Fruit fly (Drosophila melanogaster) whole organism, embryonic: Measurements from ENCODE around the gene CG14657.

Source experiments
- B-H1 ChIP-seq: fragments of 200-800 bp; sonication (Bioruptor generic); IDR thresholded peaks from 3 replicates; pipeline ENCODE4 v1.3.6; 2022; ENCODE audit warnings: missing biosample characterization, missing genetic modification characterization
- CG10321 ChIP-seq: fragments of 200-800 bp; sonication (Bioruptor generic); IDR thresholded peaks from 2 replicates; pipeline ENCODE4 v1.3.6; 2022; ENCODE audit warnings: missing biosample characterization, missing genetic modification characterization
- CG12942 ChIP-seq: fragments of 200-800 bp; sonication (Bioruptor generic); optimal IDR thresholded peaks from 3 replicates; lab custom pipeline; 2016; ENCODE audit warnings: missing biosample characterization, missing genetic modification characterization
- CG14860 ChIP-seq: fragments of 200-800 bp; sonication (Bioruptor generic); IDR thresholded peaks from 3 replicates; pipeline ENCODE4 v1.3.6; 2022; ENCODE audit warnings: missing biosample characterization, missing genetic modification characterization; ENCODE audit not compliant: partially characterized antibody
- CG15479 ChIP-seq: fragments of 200-800 bp; sonication (Bioruptor generic); optimal IDR thresholded peaks from 3 replicates; lab custom pipeline; 2019; ENCODE audit warnings: missing biosample characterization, mild to moderate bottlenecking, missing genetic modification characterization, moderate library complexity
- CG16813 ChIP-seq: fragments of 200-800 bp; sonication (Bioruptor generic); IDR thresholded peaks from 3 replicates; pipeline ENCODE4 v1.3.6; 2022; ENCODE audit warnings: missing biosample characterization, missing genetic modification characterization; ENCODE audit not compliant: partially characterized antibody
- CG17385 ChIP-seq: fragments of 200-800 bp; sonication (Bioruptor generic); optimal IDR thresholded peaks from 3 replicates; lab custom pipeline; 2018; ENCODE audit warnings: missing biosample characterization, mild to moderate bottlenecking, missing genetic modification characterization
- CG2199 ChIP-seq: fragments of 200-800 bp; sonication (Bioruptor generic); IDR thresholded peaks from 3 replicates; pipeline ENCODE4 v1.3.6; 2022; ENCODE audit warnings: missing biosample characterization, missing genetic modification characterization
- CG31224 ChIP-seq: fragments of 200-800 bp; sonication (Bioruptor generic); IDR thresholded peaks from 2 replicates; pipeline ENCODE4 v1.3.6; 2022; ENCODE audit warnings: missing biosample characterization, missing genetic modification characterization
- CG33213 ChIP-seq: fragments of 200-800 bp; sonication (Bioruptor generic); optimal IDR thresholded peaks from 3 replicates; lab custom pipeline; 2016; ENCODE audit warnings: missing biosample characterization, missing genetic modification characterization
- CG3995 ChIP-seq: fragments of 200-800 bp; sonication (Bioruptor generic); optimal IDR thresholded peaks from 3 replicates; lab custom pipeline; 2016; ENCODE audit warnings: missing biosample characterization, missing genetic modification characterization
- CG4360 ChIP-seq: fragments of 200-800 bp; sonication (Bioruptor generic); IDR thresholded peaks from 2 replicates; pipeline ENCODE4 v1.3.6; 2022; ENCODE audit warnings: missing biosample characterization, missing genetic modification characterization
- CG4617 ChIP-seq: fragments of 200-800 bp; sonication (Bioruptor generic); optimal IDR thresholded peaks from 3 replicates; lab custom pipeline; 2016; ENCODE audit warnings: missing biosample characterization, missing genetic modification characterization, borderline replicate concordance
- CG8478 ChIP-seq: fragments of >200 bp; optimal IDR thresholded peaks from 2 replicates; lab custom pipeline; 2018
- CoRest ChIP-seq: fragments of 200-800 bp; sonication (Bioruptor generic); optimal IDR thresholded peaks from 3 replicates; lab custom pipeline; 2018; ENCODE audit warnings: missing biosample characterization, mild to moderate bottlenecking, missing genetic modification characterization, moderate library complexity
- D ChIP-seq, 2 experiments: fragments of 200-800 bp in 1 of 2; fragments of >200 bp in 1 of 2; sonication (Bioruptor generic) in 1 of 2; optimal IDR thresholded peaks; 2 replicates in 1 of 2; 3 replicates in 1 of 2; lab custom pipeline; 2017; ENCODE audit warnings: mild to moderate bottlenecking in 1 of 2, missing biosample characterization in 1 of 2, missing genetic modification characterization in 1 of 2, missing genetic modification reagents in 1 of 2
- HLH4C ChIP-seq: fragments of 200-800 bp; sonication (Bioruptor generic); IDR thresholded peaks from 3 replicates; pipeline ENCODE4 v1.3.6; 2022; ENCODE audit warnings: missing biosample characterization, missing genetic modification characterization; ENCODE audit not compliant: partially characterized antibody
- HmgD ChIP-seq: fragments of 200-800 bp; sonication (Bioruptor generic); optimal IDR thresholded peaks from 3 replicates; lab custom pipeline; 2016; ENCODE audit warnings: missing biosample characterization, missing genetic modification characterization
- Jarid2 ChIP-seq: fragments of 200-800 bp; sonication (Bioruptor generic); optimal IDR thresholded peaks from 3 replicates; lab custom pipeline; 2017; ENCODE audit warnings: mild to moderate bottlenecking, missing biosample characterization, missing genetic modification reagents, missing genetic modification characterization
- Med ChIP-seq: fragments of 200-800 bp; sonication (Bioruptor generic); peaks from one replicate; lab custom pipeline; 2016; ENCODE audit warnings: missing biosample characterization, missing genetic modification characterization, mild to moderate bottlenecking, inconsistent platforms, moderate library complexity
- Nf-YA ChIP-seq: fragments of 200-800 bp; sonication (Bioruptor generic); IDR thresholded peaks from 2 replicates; pipeline ENCODE4 v1.3.6; 2022; ENCODE audit warnings: missing biosample characterization, missing genetic modification characterization
- Nf-YC ChIP-seq: fragments of 200-800 bp; optimal IDR thresholded peaks from 3 replicates; lab custom pipeline; 2019; ENCODE audit warnings: missing biosample characterization, mild to moderate bottlenecking, missing genetic modification characterization, moderate library complexity
- Opbp ChIP-seq: fragments of 200-800 bp; sonication (Bioruptor generic); IDR thresholded peaks from 3 replicates; pipeline ENCODE4 v1.3.6; 2022; ENCODE audit warnings: missing biosample characterization, missing genetic modification characterization; ENCODE audit not compliant: partially characterized antibody
- abd-A ChIP-seq: fragments of 200-800 bp; sonication (Bioruptor generic); optimal IDR thresholded peaks from 3 replicates; lab custom pipeline; 2019; ENCODE audit warnings: missing biosample characterization, mild to moderate bottlenecking, missing genetic modification characterization, moderate library complexity
- amos ChIP-seq: fragments of 200-800 bp; sonication (Bioruptor generic); IDR thresholded peaks from 2 replicates; pipeline ENCODE4 v1.3.6; 2022; ENCODE audit warnings: missing biosample characterization, missing genetic modification characterization; ENCODE audit not compliant: partially characterized antibody
- cad ChIP-seq: fragments of >200 bp; optimal IDR thresholded peaks from 2 replicates; lab custom pipeline; 2017; ENCODE audit warnings: missing biosample characterization, missing genetic modification characterization
- cg ChIP-seq: fragments of 200-800 bp; sonication (Bioruptor generic); optimal IDR thresholded peaks from 3 replicates; lab custom pipeline; 2019; ENCODE audit warnings: missing biosample characterization, mild to moderate bottlenecking, missing genetic modification characterization, moderate library complexity
- chinmo ChIP-seq: fragments of 200-800 bp; sonication (Bioruptor generic); IDR thresholded peaks from 4 replicates; pipeline ENCODE4 v1.3.6; 2022; ENCODE audit warnings: missing biosample characterization, missing genetic modification characterization; ENCODE audit not compliant: partially characterized antibody
- chm ChIP-seq: fragments of 200-800 bp; sonication (Bioruptor generic); IDR thresholded peaks from 2 replicates; pipeline ENCODE4 v1.3.6; 2022; ENCODE audit warnings: missing biosample characterization, missing genetic modification characterization
- crol ChIP-seq: fragments of 200-800 bp; sonication (Bioruptor generic); IDR thresholded peaks from 2 replicates; pipeline ENCODE4 v1.3.6; 2022; ENCODE audit warnings: missing biosample characterization, missing genetic modification characterization
- ewg ChIP-seq: fragments of 200-800 bp; sonication (Bioruptor generic); optimal IDR thresholded peaks from 3 replicates; lab custom pipeline; 2017; ENCODE audit warnings: mild to moderate bottlenecking, missing biosample characterization, missing genetic modification reagents, missing genetic modification characterization
- gcm ChIP-seq: fragments of 200-800 bp; sonication (Bioruptor generic); optimal IDR thresholded peaks from 2 replicates; lab custom pipeline; 2019; ENCODE audit warnings: missing biosample characterization, mild to moderate bottlenecking, missing genetic modification characterization, moderate library complexity
- gsb-n ChIP-seq: fragments of 200-800 bp; sonication (Bioruptor generic); optimal IDR thresholded peaks from 3 replicates; lab custom pipeline; 2018; ENCODE audit warnings: missing biosample characterization, mild to moderate bottlenecking, missing genetic modification characterization
- lov ChIP-seq, 2 experiments: fragments of 200-800 bp in 1 of 2; fragments of >200 bp in 1 of 2; sonication (Bioruptor generic) in 1 of 2; IDR thresholded peaks in 1 of 2; optimal IDR thresholded peaks in 1 of 2; 2 replicates in 1 of 2; 3 replicates in 1 of 2; pipeline versions ENCODE4 v1.3.6 to Lab custom; 2017 to 2022; ENCODE audit warnings: missing biosample characterization in 1 of 2, missing genetic modification characterization in 1 of 2
- nerfin-1 ChIP-seq: fragments of 200-800 bp; sonication (Bioruptor generic); optimal IDR thresholded peaks from 3 replicates; lab custom pipeline; 2019; ENCODE audit warnings: missing biosample characterization, mild to moderate bottlenecking, missing genetic modification characterization, moderate library complexity
- oc ChIP-seq: fragments of 200-800 bp; sonication (Bioruptor generic); optimal IDR thresholded peaks from 2 replicates; lab custom pipeline; 2018; ENCODE audit warnings: missing biosample characterization, mild to moderate bottlenecking, missing genetic modification characterization, moderate library complexity
- phol ChIP-seq: fragments of 200-800 bp; sonication (Bioruptor generic); optimal IDR thresholded peaks from 3 replicates; lab custom pipeline; 2018; ENCODE audit warnings: missing biosample characterization, mild to moderate bottlenecking, missing genetic modification characterization, moderate library complexity
- sd ChIP-seq: fragments of 200-800 bp; sonication (Bioruptor generic); optimal IDR thresholded peaks from 3 replicates; lab custom pipeline; 2018; ENCODE audit warnings: missing biosample characterization, mild to moderate bottlenecking, missing genetic modification characterization, moderate library complexity
- sna ChIP-seq: fragments of 200-800 bp; sonication (Bioruptor generic); IDR thresholded peaks from 2 replicates; pipeline ENCODE4 v1.3.6; 2022; ENCODE audit warnings: missing biosample characterization, missing genetic modification characterization; ENCODE audit not compliant: partially characterized antibody
- sug ChIP-seq: fragments of 200-800 bp; optimal IDR thresholded peaks from 2 replicates; lab custom pipeline; 2019; ENCODE audit warnings: missing biosample characterization, mild to moderate bottlenecking, missing genetic modification characterization, moderate library complexity
- z ChIP-seq: fragments of 200-800 bp; sonication (Bioruptor generic); IDR thresholded peaks from 3 replicates; pipeline ENCODE4 v1.3.6; 2022; ENCODE audit warnings: missing biosample characterization, missing genetic modification characterization
- zen2 ChIP-seq: fragments of 200-800 bp; sonication (Bioruptor generic); IDR thresholded peaks from 3 replicates; pipeline ENCODE4 v1.3.6; 2022; ENCODE audit warnings: missing biosample characterization, missing genetic modification characterization; ENCODE audit not compliant: partially characterized antibody

Gene CG14657

DNA sequence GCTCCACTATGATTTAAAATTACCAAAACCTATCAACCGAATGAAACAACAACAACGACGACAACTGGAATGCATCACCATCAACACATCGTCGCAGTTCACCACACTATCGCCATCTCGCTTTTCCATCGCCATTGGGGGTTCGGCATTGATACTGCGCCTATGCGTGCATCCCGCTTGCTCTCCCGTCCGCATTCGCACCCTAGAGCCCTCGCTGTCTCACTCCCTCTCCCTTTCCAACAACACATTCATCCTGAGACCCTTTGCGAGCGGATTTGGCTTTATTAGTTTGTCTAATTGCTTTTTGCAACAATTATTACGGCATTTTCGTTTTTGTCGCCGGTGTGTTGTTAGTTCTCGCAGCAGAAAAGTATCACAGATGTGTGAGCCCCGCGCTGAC is 14.1 kb upstream of the CG14657 start (continued):
- peak; percentile 34 for TF ChIP-seq nerfin-1 (tag; lab: Kevin White, UChicago)
- peak; percentile 35; the same call in 1 of the 3 replicates for TF ChIP-seq zen2
- peak; percentile 90 for TF ChIP-seq D (optimal IDR thresholded peaks at IDR 0.05; lab: Kevin White, UChicago)
- TF ChIP-seq D (GFP tag; optimal IDR thresholded peaks at IDR 0.05; lab: Kevin White, UChicago): no peak
- 0 out of 2 replicates have a peak, but pooled peaks have one; percentile 48 for TF ChIP-seq chm (GFP tag; lab: Robert Waterston, UW)
- peak; percentile 64 for TF ChIP-seq oc (tag; lab: Kevin White, UChicago)
- 0 out of 2 replicates have a peak, but pooled peaks have one; percentile 8 for TF ChIP-seq amos (GFP tag; lab: Robert Waterston, UW)
- no peak for TF ChIP-seq lov (optimal IDR thresholded peaks at IDR 0.05; lab: Kevin White, UChicago)
- TF ChIP-seq lov (GFP tag; IDR thresholded peaks at IDR 0.05; lab: Robert Waterston, UW): peak; percentile 21; the same call in 1 of the 3 replicates
- peak; percentile 77 for TF ChIP-seq sd (tag; lab: Kevin White, UChicago)
- no peak for TF ChIP-seq CG31224
- TF ChIP-seq B-H1 (GFP tag; lab: Robert Waterston, UW): no peak
- peak; percentile 41 for TF ChIP-seq abd-A (tag; lab: Kevin White, UChicago)
- peak; percentile 87; the same call in 2 of the 4 replicates for TF ChIP-seq chinmo (GFP tag; lab: Robert Waterston, UW)
- peak; percentile 97 for TF ChIP-seq Nf-YA
- 0 out of 3 replicates have a peak, but pooled peaks have one; percentile 28 for TF ChIP-seq HLH4C (GFP tag; lab: Robert Waterston, UW)
- TF ChIP-seq phol (tag; lab: Kevin White, UChicago): peak; percentile 54
- no peak for TF ChIP-seq CG3995 (GFP tag; lab: Kevin White, UChicago)
- TF ChIP-seq gsb-n (tag; lab: Kevin White, UChicago): peak; percentile 16
- TF ChIP-seq cg: peak; percentile 38
- TF ChIP-seq Med (GFP tag; lab: Kevin White, UChicago): peak; percentile 55
- peak; percentile 71 for TF ChIP-seq Opbp (GFP tag; lab: Robert Waterston, UW)
- TF ChIP-seq CG10321 (GFP tag; lab: Robert Waterston, UW): peak; percentile 99
- peak; percentile 86 for TF ChIP-seq sug (tag; lab: Kevin White, UChicago)
- peak; percentile 99 for TF ChIP-seq Nf-YC
- TF ChIP-seq CG16813 (GFP tag; lab: Robert Waterston, UW): peak; percentile 35; the same call in 1 of the 3 replicates
- no peak for TF ChIP-seq z (GFP tag; lab: Robert Waterston, UW)
- peak; percentile 49 for TF ChIP-seq CG15479 (GFP tag; lab: Kevin White, UChicago)
- TF ChIP-seq CG8478: peak; percentile 98
- TF ChIP-seq CG14860 (GFP tag; lab: Robert Waterston, UW): 0 out of 3 replicates have a peak, but pooled peaks have one; percentile 7
- peak; percentile 24 for TF ChIP-seq HmgD (GFP tag; lab: Kevin White, UChicago)
- peak; percentile 67 for TF ChIP-seq CoRest (tag; lab: Kevin White, UChicago)
- peak; percentile 0 for TF ChIP-seq gcm (GFP tag; lab: Kevin White, UChicago)
- peak; percentile 59; the same call in 1 of the 2 replicates for TF ChIP-seq sna
- no peak for TF ChIP-seq CG17385 (GFP tag; lab: Kevin White, UChicago)
- peak; percentile 51 for TF ChIP-seq crol (GFP tag; lab: Robert Waterston, UW)
- TF ChIP-seq Jarid2 (GFP tag; lab: Kevin White, UChicago): peak; percentile 89
- TF ChIP-seq CG2199 (GFP tag; lab: Robert Waterston, UW): peak; percentile 92
- no peak for TF ChIP-seq CG33213 (GFP tag; lab: Kevin White, UChicago)
- TF ChIP-seq CG4617 (GFP tag; lab: Kevin White, UChicago): no peak
- TF ChIP-seq ewg (GFP tag; lab: Kevin White, UChicago): peak; percentile 37
- TF ChIP-seq CG4360 (GFP tag; lab: Robert Waterston, UW): peak; percentile 92
- TF ChIP-seq CG12942 (GFP tag; lab: Kevin White, UChicago): no peak
- peak; percentile 48 for TF ChIP-seq cad
